Fruit fly (Drosophila melanogaster) whole organism, embryonic: ENCODE results near the gene CG34398.

Source experiments
- ATbp ChIP-seq: fragments of 200-800 bp; sonication (Bioruptor generic); optimal IDR thresholded peaks from 2 replicates; lab custom pipeline; 2017; ENCODE audit warnings: missing biosample characterization, mild to moderate bottlenecking, missing genetic modification characterization, missing genetic modification reagents
- Blimp-1 ChIP-seq: fragments of 200-800 bp; sonication (Bioruptor generic); optimal IDR thresholded peaks from 3 replicates; lab custom pipeline; 2018; ENCODE audit warnings: missing biosample characterization, missing genetic modification characterization, mild to moderate bottlenecking, moderate library complexity, missing genetic modification reagents
- CG10209 ChIP-seq: fragments of 200-800 bp; sonication (Bioruptor generic); optimal IDR thresholded peaks from 3 replicates; lab custom pipeline; 2017; ENCODE audit warnings: missing biosample characterization, mild to moderate bottlenecking, missing genetic modification characterization, missing genetic modification reagents
- CG11085 ChIP-seq: fragments of 200-800 bp; sonication (Bioruptor generic); IDR thresholded peaks from 2 replicates; pipeline ENCODE4 v1.3.6; 2022; ENCODE audit warnings: missing biosample characterization, missing genetic modification characterization
- CG11398 ChIP-seq: fragments of 200-800 bp; sonication (Bioruptor generic); optimal IDR thresholded peaks from 2 replicates; lab custom pipeline; 2016; ENCODE audit warnings: missing biosample characterization, missing genetic modification characterization
- CG12769 ChIP-seq: fragments of 200-800 bp; sonication (Bioruptor generic); optimal IDR thresholded peaks from 2 replicates; lab custom pipeline; 2019; ENCODE audit warnings: missing biosample characterization, mild to moderate bottlenecking, missing genetic modification characterization, moderate library complexity
- CG13296 ChIP-seq: fragments of 200-800 bp; sonication (Bioruptor generic); optimal IDR thresholded peaks from 3 replicates; lab custom pipeline; 2018; ENCODE audit warnings: missing biosample characterization, mild to moderate bottlenecking, missing genetic modification characterization
- CG15269 ChIP-seq: fragments of 200-800 bp; sonication (Bioruptor generic); optimal IDR thresholded peaks from 2 replicates; lab custom pipeline; 2018; ENCODE audit warnings: missing biosample characterization, mild to moderate bottlenecking, missing genetic modification characterization, moderate library complexity
- CG15514 ChIP-seq: fragments of 200-800 bp; sonication (Bioruptor generic); optimal IDR thresholded peaks from 3 replicates; lab custom pipeline; 2017; ENCODE audit warnings: missing biosample characterization, missing genetic modification characterization, mild to moderate bottlenecking, moderate library complexity, missing genetic modification reagents
- CG15601 ChIP-seq: fragments of 200-800 bp; sonication (Bioruptor generic); optimal IDR thresholded peaks from 3 replicates; lab custom pipeline; 2019; ENCODE audit warnings: missing biosample characterization, mild to moderate bottlenecking, missing genetic modification characterization, moderate library complexity
- CG1603 ChIP-seq: fragments of 200-800 bp; sonication (Bioruptor generic); optimal IDR thresholded peaks from 2 replicates; lab custom pipeline; 2019; ENCODE audit warnings: missing biosample characterization, mild to moderate bottlenecking, missing genetic modification characterization, moderate library complexity
- CG17359 ChIP-seq: fragments of 200-800 bp; sonication (Bioruptor generic); optimal IDR thresholded peaks from 3 replicates; lab custom pipeline; 2018; ENCODE audit warnings: missing biosample characterization, mild to moderate bottlenecking, missing genetic modification characterization, moderate library complexity
- CG2116 ChIP-seq: fragments of 200-800 bp; sonication (Bioruptor generic); optimal IDR thresholded peaks from 3 replicates; lab custom pipeline; 2018; ENCODE audit warnings: missing biosample characterization, mild to moderate bottlenecking, missing genetic modification characterization
- CG2120 ChIP-seq: fragments of 200-800 bp; sonication (Bioruptor generic); optimal IDR thresholded peaks from 3 replicates; lab custom pipeline; 2016; ENCODE audit warnings: missing biosample characterization, missing genetic modification characterization
- CG2678 ChIP-seq: fragments of 200-800 bp; sonication (Bioruptor generic); optimal IDR thresholded peaks from 3 replicates; lab custom pipeline; 2019; ENCODE audit warnings: missing biosample characterization, mild to moderate bottlenecking, missing genetic modification characterization, moderate library complexity
- CG30403 ChIP-seq: fragments of 200-800 bp; sonication (Bioruptor generic); optimal IDR thresholded peaks from 3 replicates; lab custom pipeline; 2016; ENCODE audit warnings: missing biosample characterization, missing genetic modification characterization
- CG4707 ChIP-seq: fragments of 200-800 bp; sonication (Bioruptor generic); optimal IDR thresholded peaks from 2 replicates; lab custom pipeline; 2018; ENCODE audit warnings: missing biosample characterization, mild to moderate bottlenecking, missing genetic modification characterization, moderate library complexity
- CG6272 ChIP-seq: fragments of 200-800 bp; sonication (Bioruptor generic); IDR thresholded peaks from 2 replicates; pipeline ENCODE4 v1.3.6; 2022; ENCODE audit warnings: missing biosample characterization, missing genetic modification characterization
- CG6813 ChIP-seq: fragments of 200-800 bp; sonication (Bioruptor generic); optimal IDR thresholded peaks from 2 replicates; lab custom pipeline; 2017; ENCODE audit warnings: missing biosample characterization, missing genetic modification characterization, mild to moderate bottlenecking, moderate library complexity, missing genetic modification reagents
- CG7745 ChIP-seq: fragments of 200-800 bp; sonication (Bioruptor generic); optimal IDR thresholded peaks from 2 replicates; lab custom pipeline; 2018; ENCODE audit warnings: missing biosample characterization, mild to moderate bottlenecking, missing genetic modification characterization, moderate library complexity
- CG7987 ChIP-seq: fragments of 200-800 bp; sonication (Bioruptor generic); optimal IDR thresholded peaks from 2 replicates; lab custom pipeline; 2018; ENCODE audit warnings: missing biosample characterization, mild to moderate bottlenecking, missing genetic modification characterization, moderate library complexity
- CG8924 ChIP-seq: fragments of 200-800 bp; optimal IDR thresholded peaks from 3 replicates; lab custom pipeline; 2019; ENCODE audit warnings: missing biosample characterization, mild to moderate bottlenecking, missing genetic modification characterization, moderate library complexity
- CG9215 ChIP-seq: fragments of 200-800 bp; sonication (Bioruptor generic); IDR thresholded peaks from 2 replicates; pipeline ENCODE4 v1.3.6; 2022; ENCODE audit warnings: missing biosample characterization, missing genetic modification characterization
- CG9817 ChIP-seq: fragments of 200-800 bp; sonication (Bioruptor generic); optimal IDR thresholded peaks from 2 replicates; lab custom pipeline; 2018; ENCODE audit warnings: missing biosample characterization, mild to moderate bottlenecking, missing genetic modification characterization, moderate library complexity
- CrebB ChIP-seq: fragments of 200-800 bp; sonication (Bioruptor generic); optimal IDR thresholded peaks from 3 replicates; lab custom pipeline; 2018; ENCODE audit warnings: missing biosample characterization, mild to moderate bottlenecking, missing genetic modification characterization
- HLH54F ChIP-seq: fragments of 200-800 bp; sonication (Bioruptor generic); optimal IDR thresholded peaks from 3 replicates; lab custom pipeline; 2016; ENCODE audit warnings: missing biosample characterization, missing genetic modification characterization
- Hey ChIP-seq: fragments of 200-800 bp; sonication (Bioruptor generic); optimal IDR thresholded peaks from 3 replicates; lab custom pipeline; 2018; ENCODE audit warnings: missing biosample characterization, mild to moderate bottlenecking, missing genetic modification characterization
- Lpt ChIP-seq: fragments of >200 bp; optimal IDR thresholded peaks from 2 replicates; lab custom pipeline; 2018; ENCODE audit warnings: missing biosample characterization, missing genetic modification characterization
- MTF-1 ChIP-seq: fragments of 200-800 bp; sonication (Bioruptor generic); optimal IDR thresholded peaks from 2 replicates; lab custom pipeline; 2018; ENCODE audit warnings: missing biosample characterization, mild to moderate bottlenecking, missing genetic modification characterization, borderline replicate concordance
- Ptx1 ChIP-seq: fragments of 200-800 bp; sonication (Bioruptor generic); IDR thresholded peaks from 2 replicates; pipeline ENCODE4 v1.3.6; 2022; ENCODE audit warnings: missing biosample characterization, missing genetic modification characterization
- Stat92E ChIP-seq, 3 experiments: fragments of >200 bp in 2 of 3; fragments of 200-800 bp in 1 of 3; sonication (Bioruptor generic) in 1 of 3; optimal IDR thresholded peaks; 2 replicates each; lab custom pipeline; 2017 to 2019; ENCODE audit warnings: missing biosample characterization in 3 of 3, missing genetic modification characterization in 3 of 3, mild to moderate bottlenecking in 1 of 3, moderate library complexity in 1 of 3
- Tbp ChIP-seq: fragments of >200 bp; optimal IDR thresholded peaks from 2 replicates; lab custom pipeline; 2018; ENCODE audit warnings: missing biosample characterization, missing genetic modification characterization
- cas ChIP-seq: fragments of 200-800 bp; sonication (Bioruptor generic); IDR thresholded peaks from 2 replicates; pipeline ENCODE4 v1.3.6; 2022; ENCODE audit warnings: missing biosample characterization, missing genetic modification characterization
- caup ChIP-seq: fragments of 200-800 bp; sonication (Bioruptor generic); optimal IDR thresholded peaks from 3 replicates; lab custom pipeline; 2017; ENCODE audit warnings: missing biosample characterization, mild to moderate bottlenecking, missing genetic modification characterization, moderate library complexity; ENCODE audit not compliant: severe bottlenecking
- cg ChIP-seq: fragments of 200-800 bp; sonication (Bioruptor generic); optimal IDR thresholded peaks from 3 replicates; lab custom pipeline; 2019; ENCODE audit warnings: missing biosample characterization, mild to moderate bottlenecking, missing genetic modification characterization, moderate library complexity
- fd3F ChIP-seq: fragments of 200-800 bp; sonication (Bioruptor generic); optimal IDR thresholded peaks from 2 replicates; lab custom pipeline; 2018; ENCODE audit warnings: missing biosample characterization, mild to moderate bottlenecking, missing genetic modification characterization, moderate library complexity
- lilli ChIP-seq: fragments of 200-800 bp; sonication (Bioruptor generic); optimal IDR thresholded peaks from 3 replicates; lab custom pipeline; 2016; ENCODE audit warnings: missing biosample characterization, missing genetic modification characterization
- lmd ChIP-seq: fragments of 200-800 bp; sonication (Bioruptor generic); IDR thresholded peaks from 2 replicates; pipeline ENCODE4 v1.3.6; 2022; ENCODE audit warnings: missing biosample characterization, missing genetic modification characterization
- mld ChIP-seq: fragments of 200-800 bp; sonication (Bioruptor generic); IDR thresholded peaks from 3 replicates; pipeline ENCODE4 v1.3.6; 2022; ENCODE audit warnings: missing biosample characterization, missing genetic modification characterization; ENCODE audit not compliant: partially characterized antibody
- nau ChIP-seq: fragments of 200-800 bp; sonication (Bioruptor generic); optimal IDR thresholded peaks from 3 replicates; lab custom pipeline; 2017; ENCODE audit warnings: missing biosample characterization, mild to moderate bottlenecking, missing genetic modification characterization, missing genetic modification reagents
- nerfin-1 ChIP-seq: fragments of 200-800 bp; sonication (Bioruptor generic); optimal IDR thresholded peaks from 3 replicates; lab custom pipeline; 2019; ENCODE audit warnings: missing biosample characterization, mild to moderate bottlenecking, missing genetic modification characterization, moderate library complexity
- pfk ChIP-seq: fragments of 200-800 bp; sonication (Bioruptor generic); optimal IDR thresholded peaks from 2 replicates; lab custom pipeline; 2018; ENCODE audit warnings: missing biosample characterization, mild to moderate bottlenecking, missing genetic modification characterization, moderate library complexity
- repo ChIP-seq: fragments of 200-800 bp; sonication (Bioruptor generic); optimal IDR thresholded peaks from 2 replicates; lab custom pipeline; 2016; ENCODE audit warnings: missing biosample characterization, missing genetic modification characterization
- sens ChIP-seq: fragments of 200-800 bp; sonication (Bioruptor generic); peaks from one replicate; lab custom pipeline; 2016; ENCODE audit warnings: missing biosample characterization, missing genetic modification characterization
- slp2 ChIP-seq: fragments of 200-800 bp; sonication (Bioruptor generic); optimal IDR thresholded peaks from 2 replicates; lab custom pipeline; 2016; ENCODE audit warnings: missing biosample characterization, missing genetic modification characterization
- sqz ChIP-seq: fragments of 200-800 bp; sonication (Bioruptor generic); optimal IDR thresholded peaks from 3 replicates; lab custom pipeline; 2018; ENCODE audit warnings: missing biosample characterization, mild to moderate bottlenecking, missing genetic modification characterization
- toy ChIP-seq: fragments of 200-800 bp; sonication (Bioruptor generic); IDR thresholded peaks from 2 replicates; pipeline ENCODE4 v1.3.6; 2022; ENCODE audit warnings: missing biosample characterization, missing genetic modification characterization
- unpg ChIP-seq: fragments of 200-800 bp; sonication (Bioruptor generic); optimal IDR thresholded peaks from 3 replicates; lab custom pipeline; 2018; ENCODE audit warnings: missing biosample characterization, mild to moderate bottlenecking, missing genetic modification characterization, moderate library complexity
- zf30C ChIP-seq: fragments of 200-800 bp; sonication (Bioruptor generic); optimal IDR thresholded peaks from 3 replicates; lab custom pipeline; 2018; ENCODE audit warnings: missing biosample characterization, mild to moderate bottlenecking, missing genetic modification characterization

CG34398 gene

dm6 chr2L:8937837-8938413 is 39.3 kb downstream of the CG34398 start:
- TF ChIP-seq CG2116 (GFP tag; lab: Kevin White, UChicago) (no peak), sens (GFP tag; lab: Kevin White, UChicago) (peak; percentile 58), CrebB (tag; lab: Kevin White, UChicago) (peak; percentile 29), lmd (GFP tag; lab: Robert Waterston, UW) (no peak), Tbp (GFP tag; lab: Kevin White, UChicago) (no peak), CG15514 (GFP tag; lab: Kevin White, UChicago) (peak; percentile 34), CG11085 (GFP tag; lab: Robert Waterston, UW) (no peak), pfk (GFP tag; lab: Kevin White, UChicago) (no peak), repo (GFP tag; lab: Kevin White, UChicago) (no peak), CG8924 (peak; percentile 5), CG7745 (tag; lab: Kevin White, UChicago) (no peak), Hey (tag; lab: Kevin White, UChicago) (no peak), CG1603 (tag; lab: Kevin White, UChicago) (peak; percentile 17), CG9215 (GFP tag; lab: Robert Waterston, UW) (no peak), ATbp (GFP tag; lab: Kevin White, UChicago) (peak; percentile 57), slp2 (GFP tag; lab: Kevin White, UChicago) (no peak), CG2678 (tag; lab: Kevin White, UChicago) (peak; percentile 59), CG12769 (tag; lab: Kevin White, UChicago) (peak; percentile 21), MTF-1 (GFP tag; lab: Kevin White, UChicago) (peak; percentile 53), zf30C (no peak), CG6813 (peak; percentile 27), CG13296 (GFP tag; lab: Kevin White, UChicago) (peak; percentile 54), cas (GFP tag; lab: Robert Waterston, UW) (no peak), CG9817 (tag; lab: Kevin White, UChicago) (peak; percentile 8), unpg (peak; percentile 41), caup (GFP tag; lab: Kevin White, UChicago) (peak; percentile 35), Blimp-1 (GFP tag; lab: Kevin White, UChicago) (peak; percentile 34), CG2120 (GFP tag; lab: Kevin White, UChicago) (no peak), CG15601 (tag; lab: Kevin White, UChicago) (peak; percentile 54), mld (GFP tag; lab: Robert Waterston, UW) (no peak), CG4707 (GFP tag; lab: Kevin White, UChicago) (peak; percentile 16), Lpt (GFP tag; lab: Kevin White, UChicago) (no peak), toy (no peak), CG6272 (GFP tag; lab: Robert Waterston, UW) (no peak), cg (GFP tag; lab: Kevin White, UChicago) (peak; percentile 19), CG10209 (GFP tag; lab: Kevin White, UChicago) (peak; percentile 5), CG11398 (GFP tag; lab: Kevin White, UChicago) (no peak), Ptx1 (GFP tag; lab: Robert Waterston, UW) (no peak), Stat92E (GFP tag; optimal IDR thresholded peaks at IDR 0.05; lab: Kevin White, UChicago) (no peak), CG7987 (peak; percentile 6), HLH54F (GFP tag; lab: Kevin White, UChicago) (no peak), nau (peak; percentile 32), sqz (peak; percentile 31), CG15269 (peak; percentile 56), fd3F (GFP tag; lab: Kevin White, UChicago) (peak; percentile 47), CG30403 (GFP tag; lab: Kevin White, UChicago) (no peak), CG17359 (tag; lab: Kevin White, UChicago) (peak; percentile 28), lilli (no peak), nerfin-1 (tag; lab: Kevin White, UChicago) (peak; percentile 37)
